Fruit fly (Drosophila melanogaster) whole organism, pupa: Measurements from ENCODE around the gene CG13144.

Experiments used
- CG10348 ChIP-seq: fragments of 200-800 bp; sonication (Bioruptor generic); IDR thresholded peaks from 2 replicates; pipeline ENCODE4 v1.3.6; 2022; ENCODE audit warnings: missing biosample characterization, missing genetic modification characterization
- CG12605 ChIP-seq: fragments of 200-800 bp; sonication (Bioruptor generic); IDR thresholded peaks from 2 replicates; pipeline ENCODE4 v1.3.6; 2022; ENCODE audit warnings: missing biosample characterization, missing genetic modification characterization
- CG13204 ChIP-seq: fragments of 200-800 bp; sonication (Bioruptor generic); optimal IDR thresholded peaks from 2 replicates; lab custom pipeline; 2018; ENCODE audit warnings: missing biosample characterization, mild to moderate bottlenecking, missing genetic modification characterization, moderate library complexity
- CG14655 ChIP-seq: fragments of 200-800 bp; sonication (Bioruptor generic); optimal IDR thresholded peaks from 3 replicates; lab custom pipeline; 2017; ENCODE audit warnings: mild to moderate bottlenecking, missing biosample characterization, missing genetic modification reagents, missing genetic modification characterization
- CG15710 ChIP-seq: fragments of 200-800 bp; sonication (Bioruptor generic); optimal IDR thresholded peaks from 2 replicates; lab custom pipeline; 2018; ENCODE audit warnings: missing biosample characterization, mild to moderate bottlenecking, missing genetic modification characterization, moderate library complexity
- CG17806 ChIP-seq: fragments of 200-800 bp; sonication (Bioruptor generic); optimal IDR thresholded peaks from 2 replicates; lab custom pipeline; 2018; ENCODE audit warnings: missing biosample characterization, mild to moderate bottlenecking, missing genetic modification characterization, moderate library complexity
- CG32121 ChIP-seq: fragments of 200-800 bp; sonication (Bioruptor generic); IDR thresholded peaks from 2 replicates; pipeline ENCODE4 v1.3.6; 2022; ENCODE audit warnings: missing biosample characterization, missing genetic modification characterization
- CG34367 ChIP-seq: fragments of 200-800 bp; sonication (Bioruptor generic); optimal IDR thresholded peaks from 2 replicates; lab custom pipeline; 2018; ENCODE audit warnings: missing biosample characterization, mild to moderate bottlenecking, missing genetic modification characterization
- CG4496 ChIP-seq: fragments of 200-800 bp; sonication (Bioruptor generic); IDR thresholded peaks from 3 replicates; pipeline ENCODE4 v1.3.6; 2022; ENCODE audit warnings: missing biosample characterization, missing genetic modification characterization
- CG8159 ChIP-seq: fragments of 200-800 bp; sonication (Bioruptor generic); optimal IDR thresholded peaks from 3 replicates; lab custom pipeline; 2018; ENCODE audit warnings: missing biosample characterization, mild to moderate bottlenecking, missing genetic modification characterization, moderate library complexity
- CG8301 ChIP-seq: fragments of 200-800 bp; sonication (Bioruptor generic); optimal IDR thresholded peaks from 2 replicates; lab custom pipeline; 2018; ENCODE audit warnings: missing biosample characterization, mild to moderate bottlenecking, missing genetic modification characterization
- CG9948 ChIP-seq: fragments of 200-800 bp; sonication (Bioruptor generic); optimal IDR thresholded peaks from 2 replicates; lab custom pipeline; 2018; ENCODE audit warnings: missing biosample characterization, mild to moderate bottlenecking, missing genetic modification characterization, moderate library complexity
- D1 ChIP-seq: fragments of 200-800 bp; sonication (Bioruptor generic); optimal IDR thresholded peaks from 2 replicates; lab custom pipeline; 2018; ENCODE audit warnings: missing biosample characterization, mild to moderate bottlenecking, missing genetic modification characterization, moderate library complexity
- EcR ChIP-seq: fragments of 200-800 bp; sonication (Bioruptor generic); optimal IDR thresholded peaks from 3 replicates; lab custom pipeline; 2019; ENCODE audit warnings: missing biosample characterization, missing genetic modification characterization, mild to moderate bottlenecking, moderate library complexity, missing genetic modification reagents
- Ets98B ChIP-seq: fragments of 200-800 bp; sonication (Bioruptor generic); IDR thresholded peaks from 2 replicates; pipeline ENCODE4 v1.3.6; 2022; ENCODE audit warnings: missing biosample characterization, missing genetic modification characterization
- Pif1A ChIP-seq: fragments of 200-800 bp; sonication (Bioruptor generic); optimal IDR thresholded peaks from 3 replicates; lab custom pipeline; 2016; ENCODE audit warnings: missing biosample characterization, missing genetic modification characterization
- Pif1B ChIP-seq: fragments of 200-800 bp; sonication (Bioruptor generic); optimal IDR thresholded peaks from 3 replicates; lab custom pipeline; 2016; ENCODE audit warnings: missing biosample characterization, missing genetic modification characterization
- Snoo ChIP-seq: fragments of 200-800 bp; sonication (Bioruptor generic); optimal IDR thresholded peaks from 3 replicates; lab custom pipeline; 2017; ENCODE audit warnings: missing biosample characterization, mild to moderate bottlenecking, missing genetic modification characterization, inconsistent platforms
- fd96Ca ChIP-seq: fragments of 200-800 bp; sonication (Bioruptor generic); IDR thresholded peaks from 3 replicates; pipeline ENCODE4 v1.3.6; 2022; ENCODE audit warnings: missing biosample characterization, missing genetic modification characterization
- gl ChIP-seq: fragments of 200-800 bp; sonication (Bioruptor generic); optimal IDR thresholded peaks from 2 replicates; lab custom pipeline; 2018; ENCODE audit warnings: missing biosample characterization, mild to moderate bottlenecking, missing genetic modification characterization
- rn ChIP-seq: fragments of 200-800 bp; sonication (Bioruptor generic); IDR thresholded peaks from 2 replicates; pipeline ENCODE4 v1.3.6; 2022; ENCODE audit warnings: missing biosample characterization, missing genetic modification characterization

Gene CG13144

dm6 chr2L:10488484-10489223 lies 2.6 kb downstream of the CG13144 start, which contains the start of the genes Cog4 and CG6144:
Cog4 (minus strand) TSS chr2L:10488622.
CG6144 (plus strand) TSS chr2L:10488694.
- TF ChIP-seq CG14655 (GFP tag; lab: Kevin White, UChicago): no peak
- TF ChIP-seq CG17806 (tag; lab: Kevin White, UChicago): no peak
- TF ChIP-seq CG9948 (tag; lab: Kevin White, UChicago): no peak
- TF ChIP-seq Pif1A: no peak
- no peak for TF ChIP-seq fd96Ca (GFP tag; lab: Robert Waterston, UW)
- TF ChIP-seq gl (tag; lab: Kevin White, UChicago): no peak
- no peak for TF ChIP-seq CG34367
- no peak for TF ChIP-seq Snoo (tag; lab: Kevin White, UChicago)
- TF ChIP-seq CG15710 (tag; lab: Kevin White, UChicago): no peak
- no peak for TF ChIP-seq CG32121
- TF ChIP-seq, all 21 proteins: peak for 0

dm6 chr2L:10483073-10483472 lies 8.2 kb downstream of the CG13144 start, which contains the start of gene Grip75:
Grip75 (plus strand) TSS chr2L:10483295.
- TF ChIP-seq CG10348 (GFP tag; lab: Robert Waterston, UW) (no peak), Ets98B (GFP tag; lab: Robert Waterston, UW) (no peak), CG32121 (no peak), CG17806 (tag; lab: Kevin White, UChicago) (no peak), CG12605 (GFP tag; lab: Robert Waterston, UW) (no peak), CG4496 (GFP tag; lab: Robert Waterston, UW) (no peak)

DNA sequence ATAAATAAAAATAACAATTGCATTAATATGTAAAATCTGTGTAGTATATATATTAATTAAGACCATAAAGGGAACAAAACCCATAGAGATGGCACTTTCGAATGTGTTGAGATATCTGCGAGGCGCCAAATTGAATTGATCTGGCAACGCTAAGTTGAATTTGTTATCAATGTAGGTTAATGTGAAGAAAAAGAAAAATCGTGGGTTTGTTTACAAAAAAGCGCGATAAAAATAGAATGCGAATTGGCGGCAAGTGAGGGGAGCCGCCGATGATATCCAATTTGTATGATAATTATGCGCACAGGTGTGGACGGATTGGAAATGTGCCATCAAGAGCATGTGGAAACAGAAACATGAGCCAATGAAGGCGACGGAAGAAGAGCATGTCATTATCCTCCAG lies 11.4 kb downstream of the CG13144 start:
- TF ChIP-seq gl (tag; lab: Kevin White, UChicago) (peak; percentile 7), CG8159 (no peak), CG32121 (peak; percentile 47)

DNA sequence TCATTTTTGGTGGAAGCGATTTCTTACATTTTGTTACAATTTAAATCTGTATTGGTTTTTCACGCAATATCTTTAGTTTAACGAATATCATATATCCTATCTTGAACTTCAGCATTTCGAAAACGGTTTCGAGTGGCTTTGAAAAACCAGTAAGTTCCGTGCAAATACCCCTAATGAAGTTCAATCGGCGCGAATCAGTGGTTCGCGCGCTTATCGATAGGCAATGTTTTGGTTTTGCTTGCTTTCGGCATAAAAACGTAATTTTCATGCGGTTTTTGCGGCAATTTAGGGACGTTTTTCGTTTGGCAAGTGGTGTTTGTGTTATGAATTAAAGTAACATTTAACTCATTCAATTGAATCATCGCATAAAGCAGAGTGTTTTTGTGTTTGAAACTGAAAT lies 14.4 kb downstream of the CG13144 start, which contains the start of gene RluA-2:
RluA-2 (plus strand) TSS at position 195 of the 400 bp plus-strand sequence.
- no peak for TF ChIP-seq CG8301 (tag; lab: Kevin White, UChicago)
- TF ChIP-seq CG15710 (tag; lab: Kevin White, UChicago): no peak
- no peak for TF ChIP-seq CG10348 (GFP tag; lab: Robert Waterston, UW)
- no peak for TF ChIP-seq gl (tag; lab: Kevin White, UChicago)
- TF ChIP-seq CG34367: no peak
- TF ChIP-seq CG12605 (GFP tag; lab: Robert Waterston, UW): no peak
- TF ChIP-seq CG17806 (tag; lab: Kevin White, UChicago): no peak
- TF ChIP-seq Pif1B (GFP tag; lab: Kevin White, UChicago): no peak
- no peak for TF ChIP-seq CG8159
- TF ChIP-seq Pif1A: no peak
- no peak for TF ChIP-seq CG14655 (GFP tag; lab: Kevin White, UChicago)
- no peak for TF ChIP-seq CG32121
- no peak for TF ChIP-seq EcR (GFP tag; lab: Kevin White, UChicago)
- TF ChIP-seq D1 (tag; lab: Kevin White, UChicago): no peak
- TF ChIP-seq CG9948 (tag; lab: Kevin White, UChicago): no peak

DNA sequence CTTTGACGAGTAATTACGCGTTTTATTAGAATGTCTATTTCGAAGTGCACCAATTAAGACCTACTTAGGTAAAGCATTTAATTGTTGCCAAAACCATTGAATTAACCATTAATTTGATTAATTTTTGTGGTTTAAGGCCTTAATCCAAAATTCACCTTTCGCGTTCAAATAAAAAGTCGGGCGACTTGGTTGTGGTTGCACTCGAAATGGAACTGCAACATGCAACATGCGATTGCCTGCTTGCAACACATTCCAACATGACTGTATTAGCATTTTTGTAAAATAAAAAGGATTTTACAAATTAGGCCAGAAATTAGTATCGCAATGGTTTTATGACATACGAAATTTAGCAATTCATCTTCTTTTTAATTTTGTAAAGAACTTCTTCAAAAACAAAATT lies 16.4 kb downstream of the CG13144 start:
- TF ChIP-seq CG13204 (GFP tag; lab: Kevin White, UChicago) (no peak), rn (GFP tag; lab: Robert Waterston, UW) (no peak), Pif1B (GFP tag; lab: Kevin White, UChicago) (no peak), CG14655 (GFP tag; lab: Kevin White, UChicago) (no peak), CG17806 (tag; lab: Kevin White, UChicago) (no peak), CG10348 (GFP tag; lab: Robert Waterston, UW) (no peak), Ets98B (GFP tag; lab: Robert Waterston, UW) (no peak), CG34367 (no peak), CG15710 (tag; lab: Kevin White, UChicago) (no peak), CG8159 (no peak), Pif1A (no peak), CG32121 (no peak), CG4496 (GFP tag; lab: Robert Waterston, UW) (no peak), CG8301 (tag; lab: Kevin White, UChicago) (no peak), Snoo (tag; lab: Kevin White, UChicago) (no peak), EcR (GFP tag; lab: Kevin White, UChicago) (no peak), gl (tag; lab: Kevin White, UChicago) (no peak), CG9948 (tag; lab: Kevin White, UChicago) (no peak)

- TF ChIP-seq D1 (tag; lab: Kevin White, UChicago) (peak; percentile 95), Pif1A (peak; percentile 92), fd96Ca (GFP tag; lab: Robert Waterston, UW) (peak; percentile 99), CG13204 (GFP tag; lab: Kevin White, UChicago) (no peak), CG14655 (GFP tag; lab: Kevin White, UChicago) (peak; percentile 99), CG12605 (GFP tag; lab: Robert Waterston, UW) (peak; percentile 98), CG32121 (peak; percentile 99), gl (tag; lab: Kevin White, UChicago) (peak; percentile 92), CG10348 (GFP tag; lab: Robert Waterston, UW) (peak; percentile 86), CG9948 (tag; lab: Kevin White, UChicago) (peak; percentile 98), CG8159 (peak; percentile 98), CG34367 (peak; percentile 96), Pif1B (GFP tag; lab: Kevin White, UChicago) (peak; percentile 98), CG15710 (tag; lab: Kevin White, UChicago) (peak; percentile 97), rn (GFP tag; lab: Robert Waterston, UW) (peak; percentile 96), CG4496 (GFP tag; lab: Robert Waterston, UW) (peak; percentile 99), CG8301 (tag; lab: Kevin White, UChicago) (peak; percentile 98), EcR (GFP tag; lab: Kevin White, UChicago) (no peak), Ets98B (GFP tag; lab: Robert Waterston, UW) (peak; percentile 99), Snoo (tag; lab: Kevin White, UChicago) (peak; percentile 85), CG17806 (tag; lab: Kevin White, UChicago) (peak; percentile 98)
Measured at dm6 chr2L:10474268-10474678, 17.0 kb downstream of the CG13144 start, which contains the start of gene RluA-1. RluA-1 (minus strand) TSS chr2L:10474349.
